Fruit fly (Drosophila melanogaster) whole organism, prepupa: ENCODE data around the gene ScsbetaG.

Experiments
- CG16779 ChIP-seq: fragments of 200-800 bp; sonication (Bioruptor generic); optimal IDR thresholded peaks from 3 replicates; lab custom pipeline; 2017; ENCODE audit warnings: missing biosample characterization, mild to moderate bottlenecking, missing genetic modification characterization
- CG6854 ChIP-seq: fragments of 200-800 bp; sonication (Bioruptor generic); optimal IDR thresholded peaks from 2 replicates; lab custom pipeline; 2017; ENCODE audit warnings: missing biosample characterization, mild to moderate bottlenecking, missing genetic modification characterization
- Gug ChIP-seq: fragments of 200-800 bp; sonication (Bioruptor generic); IDR thresholded peaks from 2 replicates; pipeline ENCODE4 v1.3.6; 2022; ENCODE audit warnings: missing biosample characterization, missing genetic modification characterization
- Hr4 ChIP-seq: fragments of 200-800 bp; sonication (Bioruptor generic); optimal IDR thresholded peaks from 3 replicates; lab custom pipeline; 2016; ENCODE audit warnings: missing biosample characterization, missing genetic modification characterization
- acj6 ChIP-seq: fragments of 200-800 bp; sonication (Bioruptor generic); optimal IDR thresholded peaks from 3 replicates; lab custom pipeline; 2016; ENCODE audit warnings: missing biosample characterization, missing genetic modification characterization
- lz ChIP-seq: fragments of 200-800 bp; sonication (Bioruptor generic); optimal IDR thresholded peaks from 3 replicates; lab custom pipeline; 2016; ENCODE audit warnings: missing biosample characterization, missing genetic modification characterization

DNA sequence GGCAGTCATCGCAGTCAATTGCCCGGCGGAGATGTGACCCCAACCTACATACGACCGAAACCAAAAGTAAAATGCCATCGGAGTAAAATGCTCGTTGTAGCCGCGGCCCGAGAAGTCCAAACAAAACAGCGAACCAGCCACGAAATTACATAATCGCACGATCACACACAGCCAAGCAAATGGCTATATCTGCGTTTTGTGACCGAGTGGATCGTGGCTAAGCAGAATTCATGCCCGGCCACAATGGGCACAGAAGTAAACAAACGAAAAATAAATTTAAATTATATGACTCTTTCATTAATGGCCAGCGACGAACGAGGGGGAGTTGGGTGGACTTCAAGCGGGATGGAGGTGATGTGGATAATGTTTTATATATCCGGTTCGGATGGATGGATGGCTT is 6.2 kb upstream of the ScsbetaG start:
- TF ChIP-seq lz (GFP tag; lab: Kevin White, UChicago) (no peak), CG16779 (no peak), Hr4 (no peak), Gug (GFP tag; lab: Robert Waterston, UW) (no peak), CG6854 (GFP tag; lab: Kevin White, UChicago) (no peak), acj6 (GFP tag; lab: Kevin White, UChicago) (no peak)
